Worm (Caenorhabditis elegans): ENCODE results near the gene F58D2.4.

DNA sequence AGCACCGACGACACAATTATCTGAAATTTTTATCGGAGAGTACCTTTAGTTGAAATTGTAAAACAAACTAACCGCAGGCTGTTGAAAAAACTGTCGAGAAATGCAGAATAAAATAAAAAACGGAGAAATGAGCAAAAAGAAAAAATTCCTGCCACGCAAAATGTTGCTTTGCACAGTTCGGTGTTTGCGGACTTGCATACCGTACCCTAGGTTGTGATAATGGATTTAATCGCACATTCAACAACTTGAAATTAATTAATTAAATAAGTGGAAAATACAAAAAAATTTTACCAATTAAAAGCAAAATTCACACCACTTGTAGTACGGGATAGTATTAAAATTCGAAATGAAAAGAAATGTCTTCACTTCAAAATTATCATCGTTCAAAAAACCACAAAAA, 42.5 kb upstream of the F58D2.4 start:
- TF ChIP-seq lsy-12 (tag; optimal IDR thresholded peaks at IDR 0.05) (no peak), pqm-1 (tag; optimal IDR thresholded peaks at IDR 0.05) (no peak), ama-1 (optimal IDR thresholded peaks at IDR 0.05) (no peak), jun-1 (tag; optimal IDR thresholded peaks at IDR 0.05) (no peak), unc-39 (tag; optimal IDR thresholded peaks at IDR 0.05) (no peak), nhr-28 (tag; optimal IDR thresholded peaks at IDR 0.05) (no peak), tbx-2 (tag; optimal IDR thresholded peaks at IDR 0.05) (no peak), nhr-43 (tag; optimal IDR thresholded peaks at IDR 0.05; ENCODE audit: poor library complexity, severe bottlenecking) (no peak), nhr-23 (tag; optimal IDR thresholded peaks at IDR 0.05) (no peak), unc-62 (GFP tag; optimal IDR thresholded peaks at IDR 0.05) (no peak), elt-1 (tag; optimal IDR thresholded peaks at IDR 0.05) (no peak), ztf-11 (tag; optimal IDR thresholded peaks at IDR 0.05) (no peak), nhr-77 (tag; optimal IDR thresholded peaks at IDR 0.05) (no peak), mdl-1 (tag; optimal IDR thresholded peaks at IDR 0.05) (no peak)

Measured in whole organism, L3 larva.